Worm (Caenorhabditis elegans): ENCODE results near the gene Y45G5AM.3.

The Y45G5AM.3 gene

DNA sequence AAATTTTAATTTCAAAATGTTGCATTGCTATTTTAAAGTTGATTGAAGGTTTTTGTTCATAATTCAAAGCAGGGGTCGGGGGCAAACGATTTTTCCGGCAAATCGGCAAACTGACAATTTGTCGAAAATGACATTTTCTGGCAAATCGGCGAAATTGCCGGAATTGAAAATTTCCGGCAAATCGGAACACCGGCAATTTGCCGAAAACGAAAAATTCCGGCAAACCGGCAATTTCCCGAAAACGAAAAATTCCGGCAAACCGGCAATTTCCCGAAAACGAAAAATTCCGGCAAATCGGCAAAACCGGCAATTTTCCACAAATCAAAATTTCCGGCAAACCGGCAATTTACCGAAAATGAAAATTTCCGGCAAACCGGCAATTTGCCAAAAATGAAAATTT lies 25.9 kb downstream of the Y45G5AM.3 start:
- TF ChIP-seq B0310.2 (tag; optimal IDR thresholded peaks at IDR 0.05) (no peak), ama-1 (optimal IDR thresholded peaks at IDR 0.05) (no peak)

DNA sequence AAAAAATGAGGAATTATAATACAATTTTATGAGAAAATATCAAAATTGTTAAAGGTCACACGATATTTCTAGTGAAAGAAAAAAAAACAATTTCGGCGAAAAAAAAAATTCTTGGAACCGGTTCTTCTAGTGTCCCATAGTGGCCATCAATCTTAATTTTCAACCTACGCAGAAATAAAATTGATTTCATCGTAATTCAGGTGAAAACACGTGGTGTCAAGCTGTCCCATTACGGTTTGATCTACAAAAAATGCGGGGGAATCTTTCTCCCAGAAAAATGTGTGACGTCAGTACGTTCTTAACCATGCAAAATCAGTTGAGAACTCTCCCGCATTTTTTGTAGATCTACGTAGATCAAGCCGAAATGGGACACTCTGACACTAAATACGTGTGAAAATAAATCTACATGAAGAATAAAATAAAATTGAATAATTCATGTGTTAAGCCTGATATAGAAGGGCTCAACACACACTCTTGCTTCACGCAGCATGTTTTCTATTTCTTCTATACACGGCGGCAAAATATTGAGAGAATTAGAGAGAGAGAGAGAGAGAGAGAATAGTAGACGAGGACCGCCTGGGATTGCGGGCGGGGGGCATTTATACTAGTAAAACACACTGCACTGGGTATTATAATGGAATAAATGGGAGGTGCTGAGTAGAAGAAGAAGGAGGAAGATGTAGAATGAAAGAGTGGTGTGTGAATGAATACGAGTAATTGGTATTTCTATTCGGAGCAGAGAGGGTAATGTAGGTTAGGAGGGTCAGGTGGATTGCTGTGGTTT lies 28.5 kb downstream of the Y45G5AM.3 start:
- TF ChIP-seq ceh-36 (tag; optimal IDR thresholded peaks at IDR 0.05) (no peak), ama-1 (optimal IDR thresholded peaks at IDR 0.05) (no peak), hnd-1 (tag; optimal IDR thresholded peaks at IDR 0.05) (no peak), pes-1 (GFP tag; IDR thresholded peaks at IDR 0.05) (no peak), ceh-13 (GFP tag; optimal IDR thresholded peaks at IDR 0.05) (no peak), hmbx-1 (tag; optimal IDR thresholded peaks at IDR 0.05) (no peak)

DNA sequence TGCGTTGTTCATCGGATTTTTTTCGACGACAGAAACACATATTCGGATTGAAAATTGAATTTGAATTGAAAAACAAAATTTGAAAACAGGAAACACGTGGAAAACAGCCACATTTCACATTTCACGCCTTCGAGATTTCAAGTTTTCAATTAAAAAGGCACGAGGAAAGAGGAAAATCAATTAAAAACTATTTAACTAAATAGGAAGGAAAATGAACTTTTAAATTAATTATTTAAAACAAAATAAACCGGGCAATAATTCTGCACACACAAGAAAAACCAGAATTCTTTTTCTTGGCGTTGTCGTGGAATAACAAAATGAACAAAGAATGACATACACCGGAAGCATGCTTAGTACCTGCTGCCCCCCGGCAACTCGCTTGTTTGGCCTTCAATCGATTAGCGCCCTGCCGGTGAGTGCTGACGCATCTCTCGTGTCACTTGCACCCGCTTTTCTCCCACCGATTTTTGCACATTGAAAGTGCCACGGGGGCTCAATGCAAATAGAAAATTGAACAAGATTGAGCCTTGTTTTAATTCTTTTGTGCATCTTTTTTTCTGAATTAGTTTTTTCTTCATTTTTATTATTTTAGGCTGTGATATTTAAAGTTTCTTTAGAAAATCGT lies 30.3 kb downstream of the Y45G5AM.3 start, which contains the start of gene Y45G5AM.9:
Y45G5AM.9 (minus strand) TSS at position 51 of the 625 bp plus-strand sequence.
- TF ChIP-seq hnd-1 (tag; optimal IDR thresholded peaks at IDR 0.05) (peak; percentile 11), tbx-11 (GFP tag; IDR thresholded peaks at IDR 0.05) (no peak), scrt-1 (GFP tag; IDR thresholded peaks at IDR 0.05) (no peak), tbx-37 (GFP tag; conservative IDR thresholded peaks at IDR 0.05) (0 out of 2 replicates have a peak, but pooled peaks have one; percentile 20), ceh-36 (tag; optimal IDR thresholded peaks at IDR 0.05) (peak; percentile 0), F13C5.2 (tag; optimal IDR thresholded peaks at IDR 0.05) (peak; percentile 65), ama-1 (optimal IDR thresholded peaks at IDR 0.05) (no peak), ets-7 (tag; optimal IDR thresholded peaks at IDR 0.05) (peak; percentile 59), hmg-4 (GFP tag; optimal IDR thresholded peaks at IDR 0.05) (peak; percentile 79), hmbx-1 (tag; optimal IDR thresholded peaks at IDR 0.05) (no peak), sea-1 (GFP tag; conservative IDR thresholded peaks at IDR 0.05) (no peak), pes-1 (GFP tag; IDR thresholded peaks at IDR 0.05) (peak; percentile 73), ceh-13 (GFP tag; optimal IDR thresholded peaks at IDR 0.05) (peak; percentile 11), flt-1 (GFP tag; IDR thresholded peaks at IDR 0.05) (peak; percentile 56; the same call in 1 of the 2 replicates), B0310.2 (tag; optimal IDR thresholded peaks at IDR 0.05) (no peak), aly-1 (tag; optimal IDR thresholded peaks at IDR 0.05) (no peak), tra-4 (tag; optimal IDR thresholded peaks at IDR 0.05) (no peak)

DNA sequence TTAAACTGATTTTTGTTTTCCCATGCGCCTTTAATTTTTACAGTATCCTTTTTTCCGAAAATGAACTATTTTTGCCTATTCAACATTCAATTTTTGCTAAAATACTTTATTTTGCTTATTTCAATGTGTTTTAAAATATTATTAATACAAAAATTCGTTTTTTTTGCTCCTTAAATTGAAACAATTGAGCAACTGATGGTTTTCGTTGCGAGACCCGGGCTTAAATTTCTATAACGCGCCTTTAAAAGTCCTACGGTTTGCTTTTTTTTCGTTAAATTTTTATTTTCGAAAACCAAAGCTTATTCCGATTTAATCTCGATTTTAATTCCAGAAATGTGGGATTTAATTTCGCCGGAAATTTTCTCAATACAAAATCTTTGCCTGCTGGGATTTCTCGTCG lies 30.9 kb downstream of the Y45G5AM.3 start, which contains the start of gene algn-5:
algn-5 (plus strand) TSS at position 295 of the 400 bp plus-strand sequence.
- TF ChIP-seq tra-4 (tag; optimal IDR thresholded peaks at IDR 0.05) (no peak), ama-1 (optimal IDR thresholded peaks at IDR 0.05) (no peak), B0310.2 (tag; optimal IDR thresholded peaks at IDR 0.05) (no peak), sea-1 (GFP tag; conservative IDR thresholded peaks at IDR 0.05) (no peak), ets-7 (tag; optimal IDR thresholded peaks at IDR 0.05) (no peak), pes-1 (GFP tag; IDR thresholded peaks at IDR 0.05) (no peak), ceh-13 (GFP tag; optimal IDR thresholded peaks at IDR 0.05) (no peak), tbx-37 (GFP tag; conservative IDR thresholded peaks at IDR 0.05) (no peak), F13C5.2 (tag; optimal IDR thresholded peaks at IDR 0.05) (no peak), hmg-4 (GFP tag; optimal IDR thresholded peaks at IDR 0.05) (no peak), tbx-11 (GFP tag; IDR thresholded peaks at IDR 0.05) (no peak), ceh-36 (tag; optimal IDR thresholded peaks at IDR 0.05) (no peak), hnd-1 (tag; optimal IDR thresholded peaks at IDR 0.05) (no peak), flt-1 (GFP tag; IDR thresholded peaks at IDR 0.05) (no peak), scrt-1 (GFP tag; IDR thresholded peaks at IDR 0.05) (no peak), aly-1 (tag; optimal IDR thresholded peaks at IDR 0.05) (no peak), hmbx-1 (tag; optimal IDR thresholded peaks at IDR 0.05) (no peak)

DNA sequence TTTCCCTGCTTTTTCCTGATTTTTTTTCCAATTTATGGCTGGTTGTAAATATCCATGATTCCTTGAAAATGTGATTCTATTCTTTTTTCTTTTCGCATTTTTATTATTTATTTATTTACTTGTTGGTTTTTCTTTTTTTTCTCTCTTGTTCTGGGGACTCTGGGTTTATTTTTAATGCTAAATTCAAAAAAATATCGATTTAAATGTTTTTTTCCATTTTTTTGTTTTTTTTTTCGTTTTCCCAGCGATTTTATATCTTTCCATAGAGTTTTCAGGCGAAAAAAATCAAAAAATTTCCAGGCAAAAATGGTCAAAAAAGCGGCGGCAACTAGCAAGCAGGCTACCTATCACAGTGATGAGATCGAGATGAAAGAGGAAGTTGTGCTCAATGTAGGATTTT lies 34.8 kb downstream of the Y45G5AM.3 start, which contains the start of gene rpac-40:
rpac-40 (plus strand) TSS at position 301 of the 400 bp plus-strand sequence.
- TF ChIP-seq scrt-1 (GFP tag; IDR thresholded peaks at IDR 0.05) (no peak), B0310.2 (tag; optimal IDR thresholded peaks at IDR 0.05) (no peak), aly-1 (tag; optimal IDR thresholded peaks at IDR 0.05) (no peak), tbx-11 (GFP tag; IDR thresholded peaks at IDR 0.05) (no peak), tbx-37 (GFP tag; conservative IDR thresholded peaks at IDR 0.05) (no peak), sea-1 (GFP tag; conservative IDR thresholded peaks at IDR 0.05) (no peak)

DNA sequence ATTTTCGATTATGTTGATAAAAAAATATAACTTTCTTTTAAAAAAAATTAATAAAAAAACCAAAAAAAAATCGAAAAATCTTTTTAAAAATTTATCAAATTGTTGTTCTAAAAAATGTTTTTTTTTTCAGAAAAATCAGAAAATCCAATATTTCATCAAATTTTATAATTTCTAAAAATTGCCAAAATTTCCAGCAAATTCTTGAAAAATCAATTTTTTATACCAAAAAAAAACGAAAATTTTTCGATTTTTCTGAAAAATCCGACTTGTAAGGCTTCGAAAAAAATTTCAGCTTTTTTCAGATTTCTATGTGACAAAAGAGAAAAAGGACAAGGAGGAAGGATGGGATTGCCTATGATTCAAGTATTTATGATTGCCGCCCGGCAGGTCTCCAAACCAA lies 40.1 kb downstream of the Y45G5AM.3 start, which contains the start of gene H43I07.1:
H43I07.1 (plus strand) TSS at position 301 of the 400 bp plus-strand sequence.
- no peak for TF ChIP-seq F13C5.2 (tag; optimal IDR thresholded peaks at IDR 0.05)
- TF ChIP-seq ets-7 (tag; optimal IDR thresholded peaks at IDR 0.05): no peak
- TF ChIP-seq scrt-1 (GFP tag; IDR thresholded peaks at IDR 0.05): no peak
- TF ChIP-seq tra-4 (tag; optimal IDR thresholded peaks at IDR 0.05): no peak
- no peak for TF ChIP-seq ceh-36 (tag; optimal IDR thresholded peaks at IDR 0.05)
- no peak for TF ChIP-seq flt-1 (GFP tag; IDR thresholded peaks at IDR 0.05)
- TF ChIP-seq ama-1 (optimal IDR thresholded peaks at IDR 0.05): no peak
- no peak for TF ChIP-seq pes-1 (GFP tag; IDR thresholded peaks at IDR 0.05)
- TF ChIP-seq hmbx-1 (tag; optimal IDR thresholded peaks at IDR 0.05): no peak
- TF ChIP-seq sea-1 (GFP tag; conservative IDR thresholded peaks at IDR 0.05): no peak
- TF ChIP-seq aly-1 (tag; optimal IDR thresholded peaks at IDR 0.05): no peak
- TF ChIP-seq B0310.2 (tag; optimal IDR thresholded peaks at IDR 0.05): no peak
- TF ChIP-seq hnd-1 (tag; optimal IDR thresholded peaks at IDR 0.05): no peak

DNA sequence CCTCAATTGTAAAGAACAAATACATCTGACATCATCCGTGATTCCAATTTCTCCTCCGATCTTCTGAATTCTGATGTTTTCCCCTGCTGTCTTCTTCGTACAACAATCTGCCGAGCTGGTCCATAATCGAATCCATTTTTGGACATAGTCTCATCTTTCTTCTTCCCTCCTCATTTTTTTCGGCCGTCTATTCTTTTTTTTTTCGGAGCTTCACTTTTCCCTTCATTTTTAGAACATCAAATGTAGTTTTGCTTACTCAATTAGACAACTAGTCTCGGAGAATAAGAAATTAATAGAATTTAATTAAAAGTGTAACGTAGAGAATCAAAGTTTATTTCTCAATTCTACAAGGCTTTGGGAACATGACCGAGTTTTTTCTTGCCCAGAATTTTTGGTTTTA lies 47.2 kb downstream of the Y45G5AM.3 start:
- TF ChIP-seq pes-1 (GFP tag; IDR thresholded peaks at IDR 0.05) (no peak), hnd-1 (tag; optimal IDR thresholded peaks at IDR 0.05) (no peak), F13C5.2 (tag; optimal IDR thresholded peaks at IDR 0.05) (no peak), flt-1 (GFP tag; IDR thresholded peaks at IDR 0.05) (no peak), ceh-13 (GFP tag; optimal IDR thresholded peaks at IDR 0.05) (no peak), B0310.2 (tag; optimal IDR thresholded peaks at IDR 0.05) (no peak), aly-1 (tag; optimal IDR thresholded peaks at IDR 0.05) (no peak), tbx-11 (GFP tag; IDR thresholded peaks at IDR 0.05) (no peak), ets-7 (tag; optimal IDR thresholded peaks at IDR 0.05) (no peak), scrt-1 (GFP tag; IDR thresholded peaks at IDR 0.05) (no peak), tbx-37 (GFP tag; conservative IDR thresholded peaks at IDR 0.05) (no peak), tra-4 (tag; optimal IDR thresholded peaks at IDR 0.05) (no peak), sea-1 (GFP tag; conservative IDR thresholded peaks at IDR 0.05) (no peak), hmg-4 (GFP tag; optimal IDR thresholded peaks at IDR 0.05) (no peak), ceh-36 (tag; optimal IDR thresholded peaks at IDR 0.05) (no peak)
